Worm (Caenorhabditis elegans): ENCODE data around the gene mix-1.
A peak's percentile ranks its signal among the peaks of the same experiment; 100 is the strongest.

The mix-1 gene

DNA sequence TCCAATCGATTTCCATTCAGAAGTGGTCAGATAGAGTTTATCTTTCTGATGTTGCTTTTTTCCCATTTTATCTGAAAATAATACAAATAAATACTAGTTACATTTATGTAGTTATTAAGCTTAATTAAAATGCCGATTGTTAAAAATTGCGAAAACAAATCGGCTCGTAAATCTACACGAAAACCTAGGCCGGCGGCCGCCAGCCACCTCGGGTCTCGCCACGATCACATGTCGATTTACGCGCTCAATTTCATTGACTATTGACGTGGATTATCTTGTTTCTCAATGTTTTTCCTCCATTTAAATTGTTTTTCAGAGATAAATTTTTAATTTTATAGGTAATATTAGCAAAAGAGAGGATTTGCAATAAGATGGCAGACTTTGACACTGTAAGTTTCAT, 48.5 kb downstream of the mix-1 start, which contains the start of the genes cyn-4 and copz-1 (continued):
- TF ChIP-seq tbx-2 (tag; optimal IDR thresholded peaks at IDR 0.05): peak; percentile 92
- no peak for TF ChIP-seq C38D4.7 (GFP tag; optimal IDR thresholded peaks at IDR 0.05)
- peak; percentile 89 for TF ChIP-seq C08G9.2 (tag; optimal IDR thresholded peaks at IDR 0.05)
- TF ChIP-seq rnt-1 (tag; optimal IDR thresholded peaks at IDR 0.05): peak; percentile 41
- no peak for TF ChIP-seq ttx-3 (tag; optimal IDR thresholded peaks at IDR 0.05)
- no peak for TF ChIP-seq hlh-6 (tag; optimal IDR thresholded peaks at IDR 0.05)
- no peak for TF ChIP-seq fkh-6 (tag; optimal IDR thresholded peaks at IDR 0.05)
- TF ChIP-seq fkh-10 (GFP tag; optimal IDR thresholded peaks at IDR 0.05): no peak
- no peak for TF ChIP-seq fax-1 (tag; optimal IDR thresholded peaks at IDR 0.05)
- TF ChIP-seq unc-55 (GFP tag; optimal IDR thresholded peaks at IDR 0.05): no peak
- TF ChIP-seq ref-2 (tag; optimal IDR thresholded peaks at IDR 0.05): peak; percentile 73
- peak; percentile 60 for TF ChIP-seq nfya-1 (tag; optimal IDR thresholded peaks at IDR 0.05)
- TF ChIP-seq lin-11 (tag; optimal IDR thresholded peaks at IDR 0.05): no peak
- no peak for TF ChIP-seq ceh-22 (tag; optimal IDR thresholded peaks at IDR 0.05)
- no peak for TF ChIP-seq che-1 (tag; optimal IDR thresholded peaks at IDR 0.05)
- TF ChIP-seq pax-1 (tag; optimal IDR thresholded peaks at IDR 0.05): no peak

DNA sequence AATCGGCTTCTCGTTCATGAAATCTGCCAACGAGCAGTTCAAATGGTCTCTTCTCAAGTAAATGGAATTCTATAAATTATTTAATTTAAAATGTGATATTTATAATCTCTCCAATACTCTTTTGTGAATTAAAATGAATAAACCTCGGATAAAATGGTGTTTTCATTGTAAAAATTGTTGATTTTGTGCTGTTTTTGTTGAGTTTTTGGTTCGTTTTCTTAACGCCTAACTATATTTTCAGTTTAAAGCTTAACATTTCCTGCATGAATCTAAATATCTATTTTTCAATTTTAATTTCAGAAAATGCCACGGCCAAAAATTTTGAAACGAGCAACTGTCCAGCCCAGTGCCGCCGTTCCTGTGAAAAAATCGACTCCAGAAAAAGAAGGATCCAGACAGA, 49.6 kb downstream of the mix-1 start, which contains the start of gene orc-2:
TSS of gene orc-2 (plus strand) at position 301 of the 400 bp plus-strand sequence.
- no peak for TF ChIP-seq pros-1 (tag; optimal IDR thresholded peaks at IDR 0.05)
- no peak for TF ChIP-seq sox-2 (GFP tag; IDR thresholded peaks at IDR 0.05)
- no peak for TF ChIP-seq K02D7.2 (tag; optimal IDR thresholded peaks at IDR 0.05)
- TF ChIP-seq ceh-34 (tag; optimal IDR thresholded peaks at IDR 0.05): no peak
- TF ChIP-seq nhr-11 (tag; optimal IDR thresholded peaks at IDR 0.05): no peak
- TF ChIP-seq che-1 (tag; optimal IDR thresholded peaks at IDR 0.05): no peak
- TF ChIP-seq pha-4 (tag; optimal IDR thresholded peaks at IDR 0.05): no peak
- TF ChIP-seq ceh-45 (GFP tag; IDR thresholded peaks at IDR 0.05): no peak
- no peak for TF ChIP-seq elt-4 (tag; optimal IDR thresholded peaks at IDR 0.05)

DNA sequence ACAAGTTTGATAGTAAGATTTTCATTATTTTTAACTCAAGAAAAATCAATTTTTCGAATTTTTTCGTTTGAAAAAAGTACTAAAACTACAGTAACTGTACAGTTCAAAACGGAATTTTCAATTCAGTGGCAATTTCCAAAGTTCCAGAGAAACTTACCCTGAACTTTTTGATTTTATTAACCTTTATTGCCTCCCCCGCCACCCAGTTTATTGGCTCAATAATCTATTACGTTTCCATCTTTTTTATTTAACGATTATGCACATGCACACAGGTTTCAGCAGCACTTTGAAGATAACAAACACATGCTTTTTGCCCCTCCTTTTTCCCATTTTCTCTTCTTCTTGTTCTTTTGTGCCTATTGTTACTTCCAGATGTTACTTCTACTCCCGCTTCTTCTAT, 56.6 kb downstream of the mix-1 start, which contains the start of gene lurp-1:
TSS of gene lurp-1 (plus strand) at position 301 of the 400 bp plus-strand sequence.
- TF ChIP-seq elt-2 (tag; optimal IDR thresholded peaks at IDR 0.05) (no peak), lin-11 (tag; optimal IDR thresholded peaks at IDR 0.05) (no peak), hlh-15 (tag; optimal IDR thresholded peaks at IDR 0.05) (no peak), fkh-6 (tag; optimal IDR thresholded peaks at IDR 0.05) (no peak), gmeb-2 (tag; optimal IDR thresholded peaks at IDR 0.05) (no peak), ref-2 (tag; optimal IDR thresholded peaks at IDR 0.05) (no peak), pag-3 (tag; optimal IDR thresholded peaks at IDR 0.05; ENCODE audit: borderline replicate concordance) (no peak), ceh-48 (tag; optimal IDR thresholded peaks at IDR 0.05) (no peak), T23F11.4 (GFP tag; optimal IDR thresholded peaks at IDR 0.05) (no peak), ttx-3 (tag; optimal IDR thresholded peaks at IDR 0.05) (no peak), pros-1 (tag; optimal IDR thresholded peaks at IDR 0.05) (no peak)

DNA sequence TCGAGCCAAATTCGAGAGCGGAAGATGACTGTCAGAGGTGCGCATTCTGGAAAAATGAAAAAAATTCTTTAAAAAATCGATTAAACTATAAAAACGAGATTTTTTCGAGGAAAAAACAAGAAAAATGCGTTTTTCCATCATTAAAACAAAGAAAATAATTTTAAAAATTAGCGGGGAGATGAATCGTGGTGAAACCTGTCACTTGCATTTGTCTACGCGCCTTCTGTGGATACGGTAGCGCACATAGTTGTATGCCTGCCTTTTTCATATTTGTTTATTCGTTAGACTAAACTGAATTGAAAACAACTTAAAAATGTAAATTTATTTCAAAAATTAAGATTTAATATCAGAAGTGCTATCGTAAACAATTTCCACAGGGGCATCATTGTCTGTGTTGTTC, 60.4 kb downstream of the mix-1 start, which contains the start of gene egg-3:
TSS of gene egg-3 (minus strand) at position 46 of the 400 bp plus-strand sequence.
- TF ChIP-seq dve-1 (tag; optimal IDR thresholded peaks at IDR 0.05) (no peak), ets-4 (tag; optimal IDR thresholded peaks at IDR 0.05) (no peak)

DNA sequence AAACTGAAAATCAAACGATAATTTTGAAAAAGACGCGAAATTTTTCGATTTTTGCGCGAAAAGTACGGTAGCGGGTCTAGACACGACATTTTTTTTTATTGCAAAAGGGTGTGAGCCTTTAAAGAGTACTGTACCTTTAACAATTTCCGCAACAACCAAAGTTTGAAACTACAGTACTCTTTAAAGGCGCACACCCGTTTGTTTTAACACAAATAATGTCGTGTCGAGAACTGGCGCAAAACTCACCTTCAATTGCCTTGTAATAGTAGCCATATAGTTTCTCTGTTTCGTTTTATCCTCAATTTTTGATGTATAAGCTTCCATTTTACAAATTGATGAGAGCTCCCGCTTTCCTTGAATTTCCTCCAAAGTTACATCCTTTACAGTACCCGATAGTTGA, 61.2 kb downstream of the mix-1 start:
- TF ChIP-seq sdc-2 (tag; optimal IDR thresholded peaks at IDR 0.05) (no peak), pat-9 (tag; optimal IDR thresholded peaks at IDR 0.05) (no peak), ceh-48 (tag; optimal IDR thresholded peaks at IDR 0.05) (no peak), nhr-11 (tag; optimal IDR thresholded peaks at IDR 0.05) (no peak), sox-4 (tag; optimal IDR thresholded peaks at IDR 0.05) (no peak), ceh-19 (GFP tag; optimal IDR thresholded peaks at IDR 0.05) (no peak)
